Worm (Caenorhabditis elegans) whole organism, early embryonic: ENCODE data around the gene mdt-28.

ENCODE experiments used
- ceh-36 ChIP-seq: sonication (generic microtip); optimal IDR thresholded peaks from 2 replicates; lab custom pipeline; 2016; ENCODE audit warnings: missing genetic modification characterization, inconsistent platforms, missing compliant biosample characterization
- flt-1 ChIP-seq: fragments of 200-800 bp; sonication (Bioruptor generic); IDR thresholded peaks from 2 replicates; pipeline ENCODE4 v1.3.6; 2022; ENCODE audit warnings: missing genetic modification characterization, missing compliant biosample characterization
- hmbx-1 ChIP-seq: sonication (generic microtip); optimal IDR thresholded peaks from 2 replicates; lab custom pipeline; 2016; ENCODE audit warnings: mild to moderate bottlenecking, missing genetic modification characterization, missing compliant biosample characterization

DNA sequence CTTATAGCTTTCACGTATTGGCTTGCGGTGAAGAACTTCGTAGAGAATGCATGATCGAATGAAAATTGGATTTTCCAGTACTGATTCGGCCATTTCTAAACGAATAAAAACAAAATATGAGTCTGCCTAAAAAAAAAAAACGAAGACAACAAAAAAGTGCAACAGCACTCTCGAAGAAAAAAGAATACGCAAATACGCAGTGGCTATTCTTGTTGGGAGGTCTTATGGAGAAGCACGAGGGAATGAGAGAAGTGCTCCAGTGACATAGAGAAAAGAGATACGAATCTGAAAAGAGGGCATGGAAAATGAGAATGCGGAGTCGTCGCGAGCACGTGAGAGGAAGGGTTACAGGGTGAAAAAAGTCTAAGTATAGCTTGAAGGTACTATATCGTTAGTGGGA is 27.0 kb upstream of the mdt-28 start, which contains the start of gene fbxa-152:
- TF ChIP-seq flt-1, result no peak
- no peak for TF ChIP-seq ceh-36 (tag; lab: Kevin White, UChicago)
- TF ChIP-seq hmbx-1, result no peak
